Fruit fly (Drosophila melanogaster): ENCODE data around the gene nSyb.

nSyb gene

dm6 chr3L:1670008-1670407 lies 32.5 kb upstream of the nSyb start, which contains the start of gene RabX5:
RabX5 (minus strand) TSS chr3L:1670108.
- TF ChIP-seq acj6 (GFP tag; optimal IDR thresholded peaks at IDR 0.05) (no peak), fd59A (GFP tag; optimal IDR thresholded peaks at IDR 0.05) (no peak), CG34406 (GFP tag; optimal IDR thresholded peaks at IDR 0.05) (no peak), Blimp-1 (GFP tag; optimal IDR thresholded peaks at IDR 0.05) (no peak), Sox102F (GFP tag; optimal IDR thresholded peaks at IDR 0.05) (no peak), pdm3 (GFP tag; optimal IDR thresholded peaks at IDR 0.05) (no peak), CG11762 (GFP tag; optimal IDR thresholded peaks at IDR 0.05; ENCODE audit: insufficient read depth) (no peak), Met (GFP tag; optimal IDR thresholded peaks at IDR 0.05) (no peak), Hr39 (GFP tag; optimal IDR thresholded peaks at IDR 0.05) (no peak), cyc (GFP tag; optimal IDR thresholded peaks at IDR 0.05) (no peak), Eip78C (GFP tag) (no peak), Sox15 (GFP tag; optimal IDR thresholded peaks at IDR 0.05) (no peak), dsx (GFP tag; optimal IDR thresholded peaks at IDR 0.05; ENCODE audit: poor library complexity, severe bottlenecking) (no peak)

dm6 chr3L:1668504-1668903 lies 31.0 kb upstream of the nSyb start, which contains the start of gene RpL23A:
RpL23A (minus strand) TSS chr3L:1668654.
- TF ChIP-seq CG11762 (GFP tag; optimal IDR thresholded peaks at IDR 0.05; ENCODE audit: insufficient read depth) (peak; percentile 57), CG11902 (GFP tag; optimal IDR thresholded peaks at IDR 0.05) (peak; percentile 81), net (GFP tag; optimal IDR thresholded peaks at IDR 0.05) (peak; percentile 74), CG6808 (GFP tag; optimal IDR thresholded peaks at IDR 0.05) (no peak), Smox (GFP tag; optimal IDR thresholded peaks at IDR 0.05) (peak; percentile 79), Sox15 (GFP tag; optimal IDR thresholded peaks at IDR 0.05) (peak; percentile 55), CG11294 (GFP tag; IDR thresholded peaks at IDR 0.05) (peak; percentile 35; the same call in 1 of the 2 replicates), cyc (GFP tag; optimal IDR thresholded peaks at IDR 0.05) (peak; percentile 94), CG10631 (GFP tag; optimal IDR thresholded peaks at IDR 0.05) (no peak), vri (GFP tag; optimal IDR thresholded peaks at IDR 0.05) (no peak), CG6792 (GFP tag; optimal IDR thresholded peaks at IDR 0.05) (peak; percentile 73), fd85E (GFP tag; optimal IDR thresholded peaks at IDR 0.05) (peak; percentile 75), Sox102F (GFP tag; optimal IDR thresholded peaks at IDR 0.05) (peak; percentile 70), acj6 (GFP tag; optimal IDR thresholded peaks at IDR 0.05) (no peak), salr (GFP tag; optimal IDR thresholded peaks at IDR 0.05) (peak in 1 of 2 experiments; percentile 86), CG7368 (GFP tag; optimal IDR thresholded peaks at IDR 0.05) (peak; percentile 85), CG1621 (tag; optimal IDR thresholded peaks at IDR 0.05) (peak; percentile 87), Met (GFP tag; optimal IDR thresholded peaks at IDR 0.05) (peak; percentile 85), CG6276 (GFP tag; optimal IDR thresholded peaks at IDR 0.05) (no peak), CG15336 (GFP tag; IDR thresholded peaks at IDR 0.05) (no peak), Hr39 (GFP tag; optimal IDR thresholded peaks at IDR 0.05) (peak; percentile 88), Hr38 (GFP tag; optimal IDR thresholded peaks at IDR 0.05) (no peak), Ets21C (GFP tag; optimal IDR thresholded peaks at IDR 0.05) (peak; percentile 74), CG3032 (tag; optimal IDR thresholded peaks at IDR 0.05) (peak; percentile 76), CG3919 (GFP tag; optimal IDR thresholded peaks at IDR 0.05) (no peak), topi (GFP tag; optimal IDR thresholded peaks at IDR 0.05) (peak; percentile 87), OdsH (GFP tag; optimal IDR thresholded peaks at IDR 0.05) (peak; percentile 79), spab (GFP tag; optimal IDR thresholded peaks at IDR 0.05) (no peak), fkh (GFP tag; optimal IDR thresholded peaks at IDR 0.05) (peak; percentile 77), Sox14 (GFP tag; optimal IDR thresholded peaks at IDR 0.05) (peak; percentile 68), Ets96B (tag; optimal IDR thresholded peaks at IDR 0.05) (peak; percentile 39), Lpt (GFP tag; optimal IDR thresholded peaks at IDR 0.05) (no peak), esn (GFP tag; optimal IDR thresholded peaks at IDR 0.05) (peak; percentile 91), lz (GFP tag; optimal IDR thresholded peaks at IDR 0.05) (peak; percentile 92), eg (GFP tag; IDR thresholded peaks at IDR 0.05) (peak; percentile 84), CG31627 (GFP tag; optimal IDR thresholded peaks at IDR 0.05) (peak; percentile 93), Blimp-1 (GFP tag; optimal IDR thresholded peaks at IDR 0.05) (peak; percentile 84), CG32006 (GFP tag; optimal IDR thresholded peaks at IDR 0.05) (no peak), CG6854 (GFP tag; optimal IDR thresholded peaks at IDR 0.05) (peak; percentile 89), dac (GFP tag; optimal IDR thresholded peaks at IDR 0.05) (peak; percentile 62), dsx (GFP tag; optimal IDR thresholded peaks at IDR 0.05; ENCODE audit: poor library complexity, severe bottlenecking) (no peak), CG34406 (GFP tag; optimal IDR thresholded peaks at IDR 0.05) (peak; percentile 58), Gug (GFP tag; IDR thresholded peaks at IDR 0.05) (peak; percentile 46; the same call in 1 of the 2 replicates), Eip93F (GFP tag; optimal IDR thresholded peaks at IDR 0.05) (no peak), achi (GFP tag; optimal IDR thresholded peaks at IDR 0.05) (peak; percentile 100)

All from whole organism, prepupa.